Fruit fly (Drosophila melanogaster): Measurements from ENCODE around the gene Srp19.

The Srp19 gene

dm6 chr3L:7381359-7381976, 33.6 kb upstream of the Srp19 start, which contains the start of the genes SMSr and smid (continued):
- TF ChIP-seq Hr39 (GFP tag; optimal IDR thresholded peaks at IDR 0.05) (peak; percentile 66), esn (GFP tag; optimal IDR thresholded peaks at IDR 0.05) (peak; percentile 63), CG8632 (GFP tag; optimal IDR thresholded peaks at IDR 0.05) (no peak), Lpt (GFP tag; optimal IDR thresholded peaks at IDR 0.05) (peak; percentile 46)

dm6 chr3L:7380395-7380794, 32.6 kb upstream of the Srp19 start:
- TF ChIP-seq CG7368 (GFP tag; optimal IDR thresholded peaks at IDR 0.05) (no peak), Eip75B (GFP tag; optimal IDR thresholded peaks at IDR 0.05) (no peak), svp (GFP tag) (peak; percentile 97), fd59A (GFP tag; optimal IDR thresholded peaks at IDR 0.05) (no peak), net (GFP tag; optimal IDR thresholded peaks at IDR 0.05) (no peak), OdsH (GFP tag; optimal IDR thresholded peaks at IDR 0.05) (no peak)

dm6 chr3L:7376830-7377229, 29.0 kb upstream of the Srp19 start:
- TF ChIP-seq dac (GFP tag; optimal IDR thresholded peaks at IDR 0.05), result no peak
- TF ChIP-seq vri (GFP tag; optimal IDR thresholded peaks at IDR 0.05), result no peak
- no peak for TF ChIP-seq CG31627 (GFP tag; optimal IDR thresholded peaks at IDR 0.05)
- no peak for TF ChIP-seq CG32006 (GFP tag; optimal IDR thresholded peaks at IDR 0.05)
- TF ChIP-seq svp (GFP tag), result no peak
- no peak for TF ChIP-seq Sox15 (GFP tag; optimal IDR thresholded peaks at IDR 0.05)

dm6 chr3L:7376151-7376550, 28.3 kb upstream of the Srp19 start:
- TF ChIP-seq Sox14 (GFP tag; optimal IDR thresholded peaks at IDR 0.05) (no peak), vri (GFP tag; optimal IDR thresholded peaks at IDR 0.05) (peak; percentile 15), svp (GFP tag) (peak; percentile 6), CG31627 (GFP tag; optimal IDR thresholded peaks at IDR 0.05) (no peak)

- TF ChIP-seq CG6854 (GFP tag; optimal IDR thresholded peaks at IDR 0.05) (no peak), ss (GFP tag; optimal IDR thresholded peaks at IDR 0.05) (peak in 1 of 2 experiments; percentile 23), CG1621 (tag; optimal IDR thresholded peaks at IDR 0.05) (peak; percentile 15)
These were observed 23.5 kb upstream of the Srp19 start for dm6 chr3L:7371290-7371689.

- no peak for TF ChIP-seq Sox15 (GFP tag; optimal IDR thresholded peaks at IDR 0.05)
- TF ChIP-seq CG6854 (GFP tag; optimal IDR thresholded peaks at IDR 0.05), result no peak
- TF ChIP-seq net (GFP tag; optimal IDR thresholded peaks at IDR 0.05), result peak; percentile 15
- TF ChIP-seq Gug (GFP tag; IDR thresholded peaks at IDR 0.05), result no peak
- TF ChIP-seq fkh (GFP tag; optimal IDR thresholded peaks at IDR 0.05), result peak; percentile 47
- TF ChIP-seq CG10669 (GFP tag; optimal IDR thresholded peaks at IDR 0.05), result no peak
- no peak for TF ChIP-seq achi (GFP tag; optimal IDR thresholded peaks at IDR 0.05)
- TF ChIP-seq spab (GFP tag; optimal IDR thresholded peaks at IDR 0.05), result no peak
- no peak for TF ChIP-seq CG7368 (GFP tag; optimal IDR thresholded peaks at IDR 0.05)
- TF ChIP-seq CG6163 (GFP tag; IDR thresholded peaks at IDR 0.05), result 0 out of 3 replicates have a peak, but pooled peaks have one; percentile 28
- no peak for TF ChIP-seq CG3032 (tag; optimal IDR thresholded peaks at IDR 0.05)
- no peak for TF ChIP-seq CG1621 (tag; optimal IDR thresholded peaks at IDR 0.05)
- no peak for TF ChIP-seq Hr4 (GFP tag; optimal IDR thresholded peaks at IDR 0.05)
- TF ChIP-seq Ets21C (GFP tag; optimal IDR thresholded peaks at IDR 0.05), result no peak
- TF ChIP-seq CG3919 (GFP tag; optimal IDR thresholded peaks at IDR 0.05), result no peak
- peak; percentile 7 for TF ChIP-seq Eip75B (GFP tag; optimal IDR thresholded peaks at IDR 0.05)
- TF ChIP-seq svp (GFP tag), result peak; percentile 64
- peak; percentile 77 for TF ChIP-seq Sox14 (GFP tag; optimal IDR thresholded peaks at IDR 0.05)
- no peak for TF ChIP-seq acj6 (GFP tag; optimal IDR thresholded peaks at IDR 0.05)
- no peak for TF ChIP-seq lz (GFP tag; optimal IDR thresholded peaks at IDR 0.05)
- TF ChIP-seq CG6276 (GFP tag; optimal IDR thresholded peaks at IDR 0.05), result no peak
- no peak for TF ChIP-seq salr (GFP tag; optimal IDR thresholded peaks at IDR 0.05)
- no peak for TF ChIP-seq CG11902 (GFP tag; optimal IDR thresholded peaks at IDR 0.05)
- TF ChIP-seq CG8119 (GFP tag; IDR thresholded peaks at IDR 0.05), result no peak
- no peak for TF ChIP-seq CG8319 (GFP tag; optimal IDR thresholded peaks at IDR 0.05)
- no peak for TF ChIP-seq CG11762 (GFP tag; optimal IDR thresholded peaks at IDR 0.05; ENCODE audit: insufficient read depth)
- no peak for TF ChIP-seq Ets96B (tag; optimal IDR thresholded peaks at IDR 0.05)
- peak; percentile 15 for TF ChIP-seq CG6808 (GFP tag; optimal IDR thresholded peaks at IDR 0.05)
- no peak for TF ChIP-seq fd59A (GFP tag; optimal IDR thresholded peaks at IDR 0.05)
- TF ChIP-seq Lpt (GFP tag; optimal IDR thresholded peaks at IDR 0.05), result no peak
These were observed 22.5 kb upstream of the Srp19 start for dm6 chr3L:7370231-7370882.

Measured in whole organism, prepupa.